Fruit fly (Drosophila melanogaster) whole organism, embryonic: ENCODE data around the gene caps.

Experiments
- CG10431 ChIP-seq: fragments of 200-800 bp; sonication (Bioruptor generic); optimal IDR thresholded peaks from 3 replicates; lab custom pipeline; 2018; ENCODE audit warnings: missing biosample characterization, mild to moderate bottlenecking, missing genetic modification characterization
- CG34224 ChIP-seq: fragments of 200-800 bp; sonication (Bioruptor generic); IDR thresholded peaks from 3 replicates; pipeline ENCODE4 v1.3.6; 2022; ENCODE audit warnings: missing biosample characterization, missing genetic modification characterization; ENCODE audit not compliant: partially characterized antibody
- Fer1 ChIP-seq: fragments of 200-800 bp; sonication (Bioruptor generic); optimal IDR thresholded peaks from 2 replicates; lab custom pipeline; 2017; ENCODE audit warnings: missing biosample characterization, mild to moderate bottlenecking, missing genetic modification characterization
- cato ChIP-seq: fragments of 200-800 bp; sonication (Bioruptor generic); optimal IDR thresholded peaks from 2 replicates; lab custom pipeline; 2016; ENCODE audit warnings: missing biosample characterization, missing genetic modification characterization, borderline replicate concordance
- esg ChIP-seq: fragments of 200-800 bp; sonication (Bioruptor generic); conservative IDR thresholded peaks from 2 replicates; pipeline ENCODE4 v1.3.6; 2022; ENCODE audit warnings: missing biosample characterization, missing genetic modification characterization
- slou ChIP-seq: fragments of 200-800 bp; sonication (Bioruptor generic); optimal IDR thresholded peaks from 3 replicates; lab custom pipeline; 2016; ENCODE audit warnings: missing biosample characterization, missing genetic modification characterization

DNA sequence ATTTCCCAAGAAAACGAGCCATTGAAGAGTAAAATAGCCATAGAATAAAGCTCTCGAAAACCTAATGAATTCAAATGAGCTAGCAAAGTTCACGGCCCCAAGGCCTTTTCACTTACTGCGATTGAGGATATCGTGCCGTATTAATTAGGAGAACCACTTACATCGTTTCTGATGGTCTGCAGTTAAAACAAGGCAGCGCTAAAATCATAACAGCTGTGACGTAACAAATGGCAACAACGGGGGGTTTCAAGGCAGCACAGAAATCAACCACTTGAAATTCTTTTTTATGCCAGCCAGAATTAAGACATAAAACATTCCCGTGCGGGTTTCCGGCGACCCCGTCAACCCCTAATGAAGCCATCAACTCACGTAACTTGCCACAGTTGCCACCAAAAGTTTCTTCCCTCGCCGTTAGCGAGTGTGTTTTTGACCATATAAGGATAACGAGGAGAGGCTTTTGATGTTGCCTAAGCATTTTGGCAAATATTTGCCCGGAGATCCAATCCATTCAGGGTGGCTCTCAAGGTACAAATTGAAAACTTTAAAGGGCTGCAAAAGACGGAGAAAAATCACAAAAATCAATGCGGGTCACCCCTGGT lies 18.4 kb upstream of the caps start:
- TF ChIP-seq CG34224, result no peak
- no peak for TF ChIP-seq cato (GFP tag; lab: Kevin White, UChicago)
- TF ChIP-seq esg, result no peak
- TF ChIP-seq Fer1 (GFP tag; lab: Kevin White, UChicago), result no peak
- TF ChIP-seq slou (GFP tag; lab: Kevin White, UChicago), result no peak
- no peak for TF ChIP-seq CG10431 (GFP tag; lab: Kevin White, UChicago)
